Worm (Caenorhabditis elegans) whole organism, L4/young adult: ENCODE results near the gene C45B2.1.
A peak's percentile ranks its signal among the peaks of the same experiment; 100 is the strongest.

ENCODE experiments used
- W03F9.2 ChIP-seq: fragments of 150-350 bp; optimal IDR thresholded peaks from 2 replicates; lab custom pipeline; 2014; ENCODE audit warnings: missing biosample characterization, missing genetic modification characterization
- dao-5 ChIP-seq: sonication (generic microtip); optimal IDR thresholded peaks from 2 replicates; lab custom pipeline; 2016; ENCODE audit warnings: missing genotype, missing genetic modification characterization, moderate library complexity, missing compliant biosample characterization
- him-1 ChIP-seq: sonication (generic microtip); optimal IDR thresholded peaks from 2 replicates; lab custom pipeline; 2016; ENCODE audit warnings: missing genotype, missing genetic modification reagents, missing genetic modification characterization, missing compliant biosample characterization

The C45B2.1 gene

ce11 chrX:6085824-6086223 is at the start of gene C45B2.1:
Gene C45B2.1, plus strand, starts transcription at chrX:6086124.
- TF ChIP-seq him-1 (tag; lab: Kevin White, UChicago) (no peak), W03F9.2 (no peak), dao-5 (tag; lab: Kevin White, UChicago) (no peak)

ce11 chrX:6039544-6039943 is 46.4 kb upstream of the C45B2.1 start, which contains the start of gene hsp-25:
Gene hsp-25, minus strand, starts transcription at chrX:6039644.
- TF ChIP-seq him-1 (tag; lab: Kevin White, UChicago) (no peak), W03F9.2 (no peak), dao-5 (tag; lab: Kevin White, UChicago) (no peak)

ce11 chrX:6040435-6041093 is 45.4 kb upstream of the C45B2.1 start:
- TF ChIP-seq dao-5 (tag; lab: Kevin White, UChicago) (no peak), W03F9.2 (no peak), him-1 (tag; lab: Kevin White, UChicago) (no peak)

ce11 chrX:6041094-6041441 is 44.9 kb upstream of the C45B2.1 start:
- TF ChIP-seq W03F9.2: no peak
- TF ChIP-seq dao-5 (tag; lab: Kevin White, UChicago): no peak
- no peak for TF ChIP-seq him-1 (tag; lab: Kevin White, UChicago)

ce11 chrX:6041995-6042481 is 43.9 kb upstream of the C45B2.1 start:
- TF ChIP-seq W03F9.2 (peak; percentile 58), dao-5 (tag; lab: Kevin White, UChicago) (no peak)

- TF ChIP-seq him-1 (tag; lab: Kevin White, UChicago): no peak
- TF ChIP-seq W03F9.2: no peak
- no peak for TF ChIP-seq dao-5 (tag; lab: Kevin White, UChicago)
Observed at ce11 chrX:6043283-6043682, 42.6 kb upstream of the C45B2.1 start.

- no peak for TF ChIP-seq W03F9.2
- TF ChIP-seq dao-5 (tag; lab: Kevin White, UChicago): no peak
- TF ChIP-seq him-1 (tag; lab: Kevin White, UChicago): no peak
Observed at ce11 chrX:6048508-6048907, 37.4 kb upstream of the C45B2.1 start, which contains the start of gene pak-1. Gene pak-1, minus strand, starts transcription at chrX:6048608.

- no peak for TF ChIP-seq him-1 (tag; lab: Kevin White, UChicago)
- TF ChIP-seq W03F9.2: no peak
- TF ChIP-seq dao-5 (tag; lab: Kevin White, UChicago): no peak
Observed at ce11 chrX:6050078-6050477, 35.8 kb upstream of the C45B2.1 start.

- TF ChIP-seq dao-5 (tag; lab: Kevin White, UChicago): no peak
- TF ChIP-seq him-1 (tag; lab: Kevin White, UChicago): no peak
- no peak for TF ChIP-seq W03F9.2
Observed at ce11 chrX:6050849-6051248, 35.1 kb upstream of the C45B2.1 start.

ce11 chrX:6052744-6053143 is 33.2 kb upstream of the C45B2.1 start, which contains the start of gene C45B2.6:
Gene C45B2.6, plus strand, starts transcription at chrX:6052879.
- no peak for TF ChIP-seq dao-5 (tag; lab: Kevin White, UChicago)
- TF ChIP-seq W03F9.2: no peak
- TF ChIP-seq him-1 (tag; lab: Kevin White, UChicago): no peak

ce11 chrX:6057580-6058305 is 28.2 kb upstream of the C45B2.1 start, which contains the start of gene gln-1:
Gene gln-1, plus strand, starts transcription at chrX:6058255.
- no peak for TF ChIP-seq dao-5 (tag; lab: Kevin White, UChicago)
- TF ChIP-seq W03F9.2: no peak
- no peak for TF ChIP-seq him-1 (tag; lab: Kevin White, UChicago)

ce11 chrX:6059163-6059782 is 26.7 kb upstream of the C45B2.1 start:
- TF ChIP-seq him-1 (tag; lab: Kevin White, UChicago) (no peak), W03F9.2 (no peak), dao-5 (tag; lab: Kevin White, UChicago) (no peak)

ce11 chrX:6064385-6064784 is 21.5 kb upstream of the C45B2.1 start:
- TF ChIP-seq dao-5 (tag; lab: Kevin White, UChicago) (no peak), W03F9.2 (no peak), him-1 (tag; lab: Kevin White, UChicago) (no peak)

ce11 chrX:6065936-6066452 is 19.9 kb upstream of the C45B2.1 start, which contains the start of gene ptr-4:
Gene ptr-4, minus strand, starts transcription at chrX:6065986.
- TF ChIP-seq dao-5 (tag; lab: Kevin White, UChicago): no peak
- TF ChIP-seq him-1 (tag; lab: Kevin White, UChicago): no peak
- TF ChIP-seq W03F9.2: no peak
